Worm (Caenorhabditis elegans) whole organism, L4 larva: ENCODE results near the gene M01E10.3.

Source experiments
- F10B5.3 ChIP-seq: sonication (generic microtip); optimal IDR thresholded peaks from 2 replicates; lab custom pipeline; 2016; ENCODE audit warnings: mild to moderate bottlenecking, missing genetic modification characterization, missing compliant biosample characterization
- F26F4.8 ChIP-seq: fragments of 200-800 bp; sonication (Bioruptor generic); conservative IDR thresholded peaks from 2 replicates; pipeline ENCODE4 v1.3.6; 2022; ENCODE audit warnings: missing genetic modification characterization, missing compliant biosample characterization
- F37D6.2 ChIP-seq: sonication (generic microtip); optimal IDR thresholded peaks from 2 replicates; lab custom pipeline; 2016; ENCODE audit warnings: mild to moderate bottlenecking, missing genetic modification characterization, missing compliant biosample characterization
- T20F7.1 ChIP-seq: fragments of 200-800 bp; sonication (Bioruptor generic); optimal IDR thresholded peaks from 2 replicates; lab custom pipeline; 2018; ENCODE audit warnings: mild to moderate bottlenecking, missing genetic modification characterization, missing compliant biosample characterization
- ZK337.2 ChIP-seq: fragments of 200-800 bp; sonication (Bioruptor generic); IDR thresholded peaks from 2 replicates; pipeline ENCODE4 v1.3.6; 2022; ENCODE audit warnings: missing genetic modification reagents, missing genetic modification characterization, missing compliant biosample characterization
- aha-1 ChIP-seq: fragments of 150-350 bp; peaks from one replicate; lab custom pipeline; 2014; ENCODE audit warnings: missing biosample characterization, missing genetic modification characterization
- arid-1 ChIP-seq: fragments of 200-800 bp; sonication (Bioruptor generic); conservative IDR thresholded peaks from 2 replicates; pipeline ENCODE4 v1.3.6; 2022; ENCODE audit warnings: missing genetic modification reagents, missing genetic modification characterization, missing compliant biosample characterization
- attf-4 ChIP-seq: sonication (generic microtip); optimal IDR thresholded peaks from 3 replicates; lab custom pipeline; 2017; ENCODE audit warnings: missing biosample characterization, missing genetic modification characterization
- ceh-28 ChIP-seq: fragments of 150-350 bp; optimal IDR thresholded peaks from 2 replicates; lab custom pipeline; 2014; ENCODE audit warnings: missing biosample characterization, missing genetic modification reagents, missing genetic modification characterization
- ceh-32 ChIP-seq: sonication (generic microtip); optimal IDR thresholded peaks from 2 replicates; lab custom pipeline; 2016; ENCODE audit warnings: mild to moderate bottlenecking, missing genetic modification characterization, missing compliant biosample characterization; ENCODE audit not compliant: poor library complexity
- ces-1 ChIP-seq: fragments of 150-350 bp; sonication (generic microtip); optimal IDR thresholded peaks from 4 replicates; lab custom pipeline; 2014; ENCODE audit warnings: missing biosample characterization, missing genetic modification reagents, missing genetic modification characterization
- ctbp-1 ChIP-seq: fragments of 200-800 bp; sonication (Bioruptor generic); IDR thresholded peaks from 2 replicates; pipeline ENCODE4 v1.3.6; 2022; ENCODE audit warnings: missing genetic modification reagents, missing genetic modification characterization, missing compliant biosample characterization
- dmd-6 ChIP-seq: fragments of 200-800 bp; sonication (Bioruptor generic); IDR thresholded peaks from 2 replicates; pipeline ENCODE4 v1.3.6; 2022; ENCODE audit warnings: missing genetic modification reagents, missing genetic modification characterization, missing compliant biosample characterization
- dmd-8 ChIP-seq: fragments of 200-800 bp; sonication (Bioruptor generic); IDR thresholded peaks from 2 replicates; pipeline ENCODE4 v1.3.6; 2022; ENCODE audit warnings: missing genetic modification characterization, missing compliant biosample characterization
- dpl-1 ChIP-seq: fragments of 150-350 bp; optimal IDR thresholded peaks from 2 replicates; lab custom pipeline; 2014; ENCODE audit warnings: missing biosample characterization, missing genetic modification reagents, missing genetic modification characterization
- duxl-1 ChIP-seq: sonication (generic microtip); optimal IDR thresholded peaks from 2 replicates; lab custom pipeline; 2016; ENCODE audit warnings: mild to moderate bottlenecking, missing genetic modification characterization, moderate library complexity, missing compliant biosample characterization; ENCODE audit not compliant: poor library complexity
- dve-1 ChIP-seq: sonication (generic microtip); optimal IDR thresholded peaks from 2 replicates; lab custom pipeline; 2017; ENCODE audit warnings: antibody characterized with exemption, mild to moderate bottlenecking, missing genetic modification characterization, missing compliant biosample characterization; ENCODE audit not compliant: insufficient read depth
- egl-43 ChIP-seq: fragments of 200-800 bp; sonication (Bioruptor generic); IDR thresholded peaks from 2 replicates; pipeline ENCODE4 v1.3.6; 2022; ENCODE audit warnings: missing genetic modification reagents, missing genetic modification characterization, missing compliant biosample characterization
- fkh-10 ChIP-seq: fragments of 150-350 bp; optimal IDR thresholded peaks from 2 replicates; lab custom pipeline; 2014; ENCODE audit warnings: missing biosample characterization, missing genetic modification reagents, missing genetic modification characterization
- fos-1 ChIP-seq: fragments of 150-350 bp; optimal IDR thresholded peaks from 2 replicates; lab custom pipeline; 2014; ENCODE audit warnings: missing biosample characterization, missing genetic modification characterization
- gei-8 ChIP-seq: fragments of 200-800 bp; sonication (Bioruptor generic); optimal IDR thresholded peaks from 2 replicates; lab custom pipeline; 2018; ENCODE audit warnings: mild to moderate bottlenecking, missing genetic modification characterization, missing compliant biosample characterization
- hif-1 ChIP-seq, 2 experiments: sonication (generic microtip); optimal IDR thresholded peaks; 2 replicates each; lab custom pipeline; 2016 to 2017; ENCODE audit warnings: missing compliant biosample characterization in 2 of 2, missing genetic modification characterization in 2 of 2, missing genetic modification reagents in 2 of 2, missing genotype in 2 of 2, mild to moderate bottlenecking in 1 of 2
- hlh-11 ChIP-seq: fragments of 200-800 bp; sonication (Bioruptor generic); optimal IDR thresholded peaks from 2 replicates; lab custom pipeline; 2018; ENCODE audit warnings: mild to moderate bottlenecking, missing genetic modification characterization, missing compliant biosample characterization
- hlh-30 ChIP-seq: sonication (generic microtip); optimal IDR thresholded peaks from 2 replicates; lab custom pipeline; 2017; ENCODE audit warnings: antibody characterized with exemption, mild to moderate bottlenecking, missing genetic modification characterization, missing compliant biosample characterization; ENCODE audit not compliant: insufficient read depth
- hmg-1.1 ChIP-seq: fragments of 200-800 bp; sonication (Bioruptor generic); IDR thresholded peaks from 2 replicates; pipeline ENCODE4 v1.3.6; 2022; ENCODE audit warnings: missing genetic modification reagents, missing genetic modification characterization, missing compliant biosample characterization
- jun-1 ChIP-seq: fragments of 150-350 bp; optimal IDR thresholded peaks from 2 replicates; lab custom pipeline; 2014; ENCODE audit warnings: missing biosample characterization, missing genetic modification reagents, missing genetic modification characterization
- lin-1 ChIP-seq: fragments of 200-800 bp; sonication (Bioruptor generic); IDR thresholded peaks from 2 replicates; pipeline ENCODE4 v1.3.6; 2022; ENCODE audit warnings: missing genetic modification reagents, missing genetic modification characterization, missing compliant biosample characterization
- lin-13 ChIP-seq: fragments of 150-350 bp; optimal IDR thresholded peaks from 2 replicates; lab custom pipeline; 2014; ENCODE audit warnings: missing biosample characterization, missing genetic modification reagents, missing genetic modification characterization
- lin-39 ChIP-seq: fragments of 150-350 bp; optimal IDR thresholded peaks from 2 replicates; lab custom pipeline; 2014; ENCODE audit warnings: missing biosample characterization, missing genetic modification reagents, missing genetic modification characterization
- lsy-2 ChIP-seq, 2 experiments: fragments of 150-350 bp in 1 of 2; sonication (generic microtip) in 1 of 2; optimal IDR thresholded peaks; 2 replicates each; lab custom pipeline; 2014 to 2017; ENCODE audit warnings: missing biosample characterization in 2 of 2, missing genetic modification characterization in 2 of 2
- mdl-1 ChIP-seq, 2 experiments: fragments of 150-350 bp in 1 of 2; sonication (generic microtip) in 1 of 2; optimal IDR thresholded peaks; 2 replicates each; lab custom pipeline; 2014 to 2017; ENCODE audit warnings: missing biosample characterization in 2 of 2, missing genetic modification characterization in 2 of 2
- mep-1 ChIP-seq: fragments of 150-350 bp; sonication (generic microtip); optimal IDR thresholded peaks from 3 replicates; lab custom pipeline; 2014; ENCODE audit warnings: missing biosample characterization, missing genetic modification characterization
- mes-2 ChIP-seq: sonication (generic microtip); optimal IDR thresholded peaks from 2 replicates; lab custom pipeline; 2016; ENCODE audit warnings: missing genotype, mild to moderate bottlenecking, missing genetic modification characterization, missing compliant biosample characterization; ENCODE audit not compliant: poor library complexity, severe bottlenecking
- mxl-2 ChIP-seq: fragments of 200-800 bp; sonication (Bioruptor generic); conservative IDR thresholded peaks from 2 replicates; pipeline ENCODE4 v1.3.6; 2022; ENCODE audit warnings: missing genetic modification reagents, missing genetic modification characterization, missing compliant biosample characterization
- nhr-10 ChIP-seq: fragments of 150-350 bp; optimal IDR thresholded peaks from 2 replicates; lab custom pipeline; 2014; ENCODE audit warnings: missing biosample characterization, missing genetic modification characterization
- nhr-102 ChIP-seq: sonication (generic microtip); optimal IDR thresholded peaks from 2 replicates; lab custom pipeline; 2016; ENCODE audit warnings: mild to moderate bottlenecking, missing genetic modification characterization, moderate library complexity, missing compliant biosample characterization
- nhr-11 ChIP-seq: fragments of 150-350 bp; optimal IDR thresholded peaks from 2 replicates; lab custom pipeline; 2014; ENCODE audit warnings: missing biosample characterization, missing genetic modification characterization
- nhr-25 ChIP-seq: sonication (generic microtip); optimal IDR thresholded peaks from 2 replicates; lab custom pipeline; 2017; ENCODE audit warnings: missing genetic modification characterization, mild to moderate bottlenecking, missing compliant biosample characterization, antibody characterized with exemption, moderate library complexity, borderline replicate concordance; ENCODE audit not compliant: insufficient read depth
- nhr-28 ChIP-seq: fragments of 150-350 bp; optimal IDR thresholded peaks from 2 replicates; lab custom pipeline; 2014; ENCODE audit warnings: missing biosample characterization, missing genetic modification characterization
- nhr-41 ChIP-seq: fragments of 200-800 bp; sonication (Bioruptor generic); IDR thresholded peaks from 2 replicates; pipeline ENCODE4 v1.3.6; 2022; ENCODE audit warnings: missing genetic modification reagents, missing genetic modification characterization, missing compliant biosample characterization
- nhr-48 ChIP-seq: sonication (generic microtip); optimal IDR thresholded peaks from 2 replicates; lab custom pipeline; 2016; ENCODE audit warnings: mild to moderate bottlenecking, missing genetic modification characterization, missing compliant biosample characterization
- nhr-6 ChIP-seq: fragments of 150-350 bp; optimal IDR thresholded peaks from 2 replicates; lab custom pipeline; 2014; ENCODE audit warnings: missing biosample characterization, missing genetic modification characterization
- pqm-1 ChIP-seq: sonication (generic microtip); optimal IDR thresholded peaks from 2 replicates; lab custom pipeline; 2017; ENCODE audit warnings: missing biosample characterization, missing genetic modification characterization
- set-16 ChIP-seq: fragments of 200-800 bp; sonication (Bioruptor generic); IDR thresholded peaks from 2 replicates; pipeline ENCODE4 v1.3.6; 2022; ENCODE audit warnings: missing genetic modification reagents, missing genetic modification characterization, missing compliant biosample characterization
- skn-1 ChIP-seq: fragments of 150-350 bp; optimal IDR thresholded peaks from 2 replicates; lab custom pipeline; 2014; ENCODE audit warnings: missing biosample characterization, missing genetic modification characterization
- snpc-4 ChIP-seq: fragments of 150-350 bp; optimal IDR thresholded peaks from 2 replicates; lab custom pipeline; 2014; ENCODE audit warnings: missing biosample characterization, missing genetic modification characterization
- tag-97 ChIP-seq: fragments of 200-800 bp; sonication (Bioruptor generic); IDR thresholded peaks from 2 replicates; pipeline ENCODE4 v1.3.6; 2022; ENCODE audit warnings: missing genetic modification characterization, missing compliant biosample characterization
- zfp-2 ChIP-seq: sonication (generic microtip); optimal IDR thresholded peaks from 2 replicates; lab custom pipeline; 2016; ENCODE audit warnings: mild to moderate bottlenecking, missing genetic modification characterization, missing compliant biosample characterization
- zfp-3 ChIP-seq: fragments of 200-800 bp; sonication (Bioruptor generic); conservative IDR thresholded peaks from 2 replicates; pipeline ENCODE4 v1.3.6; 2022; ENCODE audit warnings: missing genetic modification reagents, missing genetic modification characterization, missing compliant biosample characterization

The M01E10.3 gene

ce11 chrIII:2100842-2101241, 46.9 kb upstream of the M01E10.3 start (continued):
- TF ChIP-seq egl-43 (GFP tag; lab: Robert Waterston, UW) (peak; percentile 79; the same call in 1 of the 2 replicates), mdl-1 (tag; optimal IDR thresholded peaks at IDR 0.05; lab: Kevin White, UChicago) (peak in 1 of 2 experiments; percentile 66), duxl-1 (tag; lab: Kevin White, UChicago) (peak; percentile 79), hif-1 (tag; optimal IDR thresholded peaks at IDR 0.05; lab: Kevin White, UChicago) (peak; percentile 5 to 71), mes-2 (tag; lab: Kevin White, UChicago) (peak; percentile 65), F37D6.2 (tag; lab: Kevin White, UChicago) (peak; percentile 40), lin-1 (GFP tag; lab: Robert Waterston, UW) (0 out of 2 replicates have a peak, but pooled peaks have one; percentile 41), ceh-32 (no peak), mep-1 (peak; percentile 77), nhr-28 (peak; percentile 28), dpl-1 (GFP tag; lab: Kevin White, UChicago) (peak; percentile 24), fkh-10 (GFP tag; lab: Kevin White, UChicago) (peak; percentile 79), ces-1 (GFP tag; lab: Kevin White, UChicago) (peak; percentile 90), ctbp-1 (GFP tag; lab: Robert Waterston, UW) (peak; percentile 79), ceh-28 (tag; lab: Kevin White, UChicago) (peak; percentile 71), ZK337.2 (no peak), set-16 (GFP tag; lab: Robert Waterston, UW) (peak; percentile 87), zfp-2 (tag; lab: Kevin White, UChicago) (peak; percentile 44), nhr-48 (tag; lab: Kevin White, UChicago) (peak; percentile 59), aha-1 (tag; lab: Kevin White, UChicago) (peak; percentile 98), nhr-102 (peak; percentile 32), nhr-6 (tag; lab: Kevin White, UChicago) (peak; percentile 71), attf-4 (tag; lab: Kevin White, UChicago) (no peak), lin-13 (GFP tag; lab: Kevin White, UChicago) (peak; percentile 67)
- TF ChIP-seq, all 104 proteins: peak for 37

ce11 chrIII:2099808-2100366, 45.9 kb upstream of the M01E10.3 start:
- TF ChIP-seq jun-1 (tag; lab: Kevin White, UChicago) (no peak), egl-43 (GFP tag; lab: Robert Waterston, UW) (no peak), hlh-11 (tag; lab: Kevin White, UChicago) (peak; percentile 78), hmg-1.1 (GFP tag; lab: Robert Waterston, UW) (no peak), skn-1 (tag; lab: Kevin White, UChicago) (no peak), F10B5.3 (no peak), dmd-6 (peak; percentile 85), arid-1 (no peak; the same call in 1 of the 2 replicates), zfp-3 (GFP tag; lab: Robert Waterston, UW) (no peak), gei-8 (GFP tag; lab: Kevin White, UChicago) (no peak), pqm-1 (tag; lab: Kevin White, UChicago) (peak; percentile 69), fos-1 (tag; lab: Kevin White, UChicago) (no peak), snpc-4 (tag; lab: Kevin White, UChicago) (no peak), lin-13 (GFP tag; lab: Kevin White, UChicago) (peak; percentile 19), nhr-41 (GFP tag; lab: Robert Waterston, UW) (no peak), T20F7.1 (GFP tag; lab: Kevin White, UChicago) (peak; percentile 51), dmd-8 (no peak), mep-1 (peak; percentile 21), lsy-2 (tag; optimal IDR thresholded peaks at IDR 0.05; lab: Kevin White, UChicago) (peak in 1 of 2 experiments; percentile 34), hlh-30 (tag; lab: Kevin White, UChicago) (peak; percentile 53), nhr-25 (tag; lab: Kevin White, UChicago) (no peak), tag-97 (no peak), lin-39 (tag; lab: Kevin White, UChicago) (no peak), zfp-2 (tag; lab: Kevin White, UChicago) (no peak), dve-1 (peak; percentile 72), nhr-11 (no peak), F26F4.8 (no peak), mxl-2 (GFP tag; lab: Robert Waterston, UW) (no peak), dpl-1 (GFP tag; lab: Kevin White, UChicago) (no peak), nhr-10 (tag; lab: Kevin White, UChicago) (no peak)
